Worm (Caenorhabditis elegans): ENCODE results near the gene F11E6.10.

DNA sequence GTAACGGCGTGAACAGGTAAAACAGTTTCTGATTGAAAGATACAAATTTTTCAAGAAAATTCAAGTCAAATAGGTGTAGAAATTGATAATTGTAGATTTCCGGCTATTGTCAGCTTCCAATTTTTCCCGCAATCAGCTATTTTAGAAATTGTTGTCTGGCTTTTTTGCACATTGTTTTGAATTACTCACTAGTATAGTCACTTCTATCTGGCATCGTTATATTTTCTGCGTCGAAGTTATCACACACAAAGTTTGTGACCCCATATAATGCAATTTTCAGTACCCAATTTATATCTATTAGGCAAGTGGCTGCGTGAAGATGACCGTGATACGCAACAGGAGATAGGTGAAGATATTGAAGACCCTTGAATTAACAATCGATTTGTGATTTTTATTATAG, 27.7 kb downstream of the F11E6.10 start:
- TF ChIP-seq med-1 (GFP tag; optimal IDR thresholded peaks at IDR 0.05; ENCODE audit: insufficient read depth), result no peak
- no peak for TF ChIP-seq tab-1 (GFP tag; IDR thresholded peaks at IDR 0.05)

Data from whole organism, midembryonic.